Fruit fly (Drosophila melanogaster) whole organism, pupa: ENCODE measurements around the gene CG33290.
A peak's percentile ranks its signal among the peaks of the same experiment; 100 is the strongest.

Experiments
- CG10348 ChIP-seq: fragments of 200-800 bp; sonication (Bioruptor generic); IDR thresholded peaks from 2 replicates; pipeline ENCODE4 v1.3.6; 2022; ENCODE audit warnings: missing biosample characterization, missing genetic modification characterization
- CG12605 ChIP-seq: fragments of 200-800 bp; sonication (Bioruptor generic); IDR thresholded peaks from 2 replicates; pipeline ENCODE4 v1.3.6; 2022; ENCODE audit warnings: missing biosample characterization, missing genetic modification characterization
- CG13204 ChIP-seq: fragments of 200-800 bp; sonication (Bioruptor generic); optimal IDR thresholded peaks from 2 replicates; lab custom pipeline; 2018; ENCODE audit warnings: missing biosample characterization, mild to moderate bottlenecking, missing genetic modification characterization, moderate library complexity
- CG14655 ChIP-seq: fragments of 200-800 bp; sonication (Bioruptor generic); optimal IDR thresholded peaks from 3 replicates; lab custom pipeline; 2017; ENCODE audit warnings: mild to moderate bottlenecking, missing biosample characterization, missing genetic modification reagents, missing genetic modification characterization
- CG15710 ChIP-seq: fragments of 200-800 bp; sonication (Bioruptor generic); optimal IDR thresholded peaks from 2 replicates; lab custom pipeline; 2018; ENCODE audit warnings: missing biosample characterization, mild to moderate bottlenecking, missing genetic modification characterization, moderate library complexity
- CG17806 ChIP-seq: fragments of 200-800 bp; sonication (Bioruptor generic); optimal IDR thresholded peaks from 2 replicates; lab custom pipeline; 2018; ENCODE audit warnings: missing biosample characterization, mild to moderate bottlenecking, missing genetic modification characterization, moderate library complexity
- CG32121 ChIP-seq: fragments of 200-800 bp; sonication (Bioruptor generic); IDR thresholded peaks from 2 replicates; pipeline ENCODE4 v1.3.6; 2022; ENCODE audit warnings: missing biosample characterization, missing genetic modification characterization
- CG34367 ChIP-seq: fragments of 200-800 bp; sonication (Bioruptor generic); optimal IDR thresholded peaks from 2 replicates; lab custom pipeline; 2018; ENCODE audit warnings: missing biosample characterization, mild to moderate bottlenecking, missing genetic modification characterization
- CG4496 ChIP-seq: fragments of 200-800 bp; sonication (Bioruptor generic); IDR thresholded peaks from 3 replicates; pipeline ENCODE4 v1.3.6; 2022; ENCODE audit warnings: missing biosample characterization, missing genetic modification characterization
- CG8159 ChIP-seq: fragments of 200-800 bp; sonication (Bioruptor generic); optimal IDR thresholded peaks from 3 replicates; lab custom pipeline; 2018; ENCODE audit warnings: missing biosample characterization, mild to moderate bottlenecking, missing genetic modification characterization, moderate library complexity
- CG8301 ChIP-seq: fragments of 200-800 bp; sonication (Bioruptor generic); optimal IDR thresholded peaks from 2 replicates; lab custom pipeline; 2018; ENCODE audit warnings: missing biosample characterization, mild to moderate bottlenecking, missing genetic modification characterization
- CG9948 ChIP-seq: fragments of 200-800 bp; sonication (Bioruptor generic); optimal IDR thresholded peaks from 2 replicates; lab custom pipeline; 2018; ENCODE audit warnings: missing biosample characterization, mild to moderate bottlenecking, missing genetic modification characterization, moderate library complexity
- D1 ChIP-seq: fragments of 200-800 bp; sonication (Bioruptor generic); optimal IDR thresholded peaks from 2 replicates; lab custom pipeline; 2018; ENCODE audit warnings: missing biosample characterization, mild to moderate bottlenecking, missing genetic modification characterization, moderate library complexity
- EcR ChIP-seq: fragments of 200-800 bp; sonication (Bioruptor generic); optimal IDR thresholded peaks from 3 replicates; lab custom pipeline; 2019; ENCODE audit warnings: missing biosample characterization, missing genetic modification characterization, mild to moderate bottlenecking, moderate library complexity, missing genetic modification reagents
- Ets98B ChIP-seq: fragments of 200-800 bp; sonication (Bioruptor generic); IDR thresholded peaks from 2 replicates; pipeline ENCODE4 v1.3.6; 2022; ENCODE audit warnings: missing biosample characterization, missing genetic modification characterization
- Pif1A ChIP-seq: fragments of 200-800 bp; sonication (Bioruptor generic); optimal IDR thresholded peaks from 3 replicates; lab custom pipeline; 2016; ENCODE audit warnings: missing biosample characterization, missing genetic modification characterization
- Pif1B ChIP-seq: fragments of 200-800 bp; sonication (Bioruptor generic); optimal IDR thresholded peaks from 3 replicates; lab custom pipeline; 2016; ENCODE audit warnings: missing biosample characterization, missing genetic modification characterization
- Snoo ChIP-seq: fragments of 200-800 bp; sonication (Bioruptor generic); optimal IDR thresholded peaks from 3 replicates; lab custom pipeline; 2017; ENCODE audit warnings: missing biosample characterization, mild to moderate bottlenecking, missing genetic modification characterization, inconsistent platforms
- fd96Ca ChIP-seq: fragments of 200-800 bp; sonication (Bioruptor generic); IDR thresholded peaks from 3 replicates; pipeline ENCODE4 v1.3.6; 2022; ENCODE audit warnings: missing biosample characterization, missing genetic modification characterization
- gl ChIP-seq: fragments of 200-800 bp; sonication (Bioruptor generic); optimal IDR thresholded peaks from 2 replicates; lab custom pipeline; 2018; ENCODE audit warnings: missing biosample characterization, mild to moderate bottlenecking, missing genetic modification characterization
- rn ChIP-seq: fragments of 200-800 bp; sonication (Bioruptor generic); IDR thresholded peaks from 2 replicates; pipeline ENCODE4 v1.3.6; 2022; ENCODE audit warnings: missing biosample characterization, missing genetic modification characterization

Gene CG33290

DNA sequence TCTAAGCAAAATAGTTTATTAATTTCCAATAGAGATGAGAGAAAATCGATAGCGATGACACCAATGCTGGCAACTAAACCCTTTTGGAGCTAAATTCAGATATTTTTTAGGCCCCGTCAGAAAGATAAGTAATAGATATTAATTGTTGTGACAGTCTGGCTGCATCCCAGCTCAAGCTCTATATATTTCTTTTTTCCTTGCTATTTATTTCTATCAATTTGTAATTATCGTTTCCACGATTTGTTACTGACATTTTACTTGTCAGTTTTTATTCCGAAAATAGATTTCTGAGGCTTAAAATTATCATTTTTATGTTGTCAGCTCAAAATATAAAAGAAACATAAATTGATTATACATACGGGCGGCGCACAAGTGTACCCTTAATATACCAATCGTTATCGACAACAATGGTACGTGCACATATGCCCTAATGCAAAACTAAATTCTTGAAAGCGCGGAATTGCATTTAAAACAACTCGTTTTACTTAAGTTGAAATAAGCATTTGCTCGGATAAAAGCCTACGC, 26.8 kb downstream of the CG33290 start, which contains the start of the genes CRIF and SMC5:
CRIF (minus strand) TSS at position 51 of the 525 bp plus-strand sequence.
SMC5 (plus strand) TSS at position 329 of the 525 bp plus-strand sequence.
- TF ChIP-seq D1 (tag; lab: Kevin White, UChicago): peak; percentile 44
- no peak for TF ChIP-seq Snoo (tag; lab: Kevin White, UChicago)
- TF ChIP-seq CG32121 (GFP tag; lab: Robert Waterston, UW): peak; percentile 22; the same call in 1 of the 2 replicates
- no peak for TF ChIP-seq EcR (GFP tag; lab: Kevin White, UChicago)
- peak; percentile 33 for TF ChIP-seq CG17806

DNA sequence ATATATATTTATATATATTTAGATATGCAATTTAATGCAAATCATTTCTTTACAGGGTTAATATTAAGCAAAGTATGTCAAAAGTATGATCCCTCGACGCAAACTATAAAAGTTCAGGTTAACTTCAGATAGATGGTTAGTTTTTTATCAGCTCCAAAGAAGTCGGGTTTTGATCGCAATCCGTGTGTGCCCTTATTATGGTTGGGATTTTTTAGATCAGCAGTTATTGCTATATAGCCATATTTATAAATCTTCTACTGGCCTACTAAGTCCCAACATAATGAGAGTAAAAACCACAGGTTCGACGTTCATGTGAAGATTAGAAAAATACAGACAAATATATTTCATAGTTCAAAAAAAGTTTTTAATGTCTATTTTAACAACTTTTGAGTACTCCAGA, 31.7 kb downstream of the CG33290 start, which contains the start of gene EMC10:
EMC10 (plus strand) TSS at position 301 of the 400 bp plus-strand sequence.
- TF ChIP-seq CG8301 (no peak), Pif1A (GFP tag; lab: Kevin White, UChicago) (no peak), CG34367 (no peak)

DNA sequence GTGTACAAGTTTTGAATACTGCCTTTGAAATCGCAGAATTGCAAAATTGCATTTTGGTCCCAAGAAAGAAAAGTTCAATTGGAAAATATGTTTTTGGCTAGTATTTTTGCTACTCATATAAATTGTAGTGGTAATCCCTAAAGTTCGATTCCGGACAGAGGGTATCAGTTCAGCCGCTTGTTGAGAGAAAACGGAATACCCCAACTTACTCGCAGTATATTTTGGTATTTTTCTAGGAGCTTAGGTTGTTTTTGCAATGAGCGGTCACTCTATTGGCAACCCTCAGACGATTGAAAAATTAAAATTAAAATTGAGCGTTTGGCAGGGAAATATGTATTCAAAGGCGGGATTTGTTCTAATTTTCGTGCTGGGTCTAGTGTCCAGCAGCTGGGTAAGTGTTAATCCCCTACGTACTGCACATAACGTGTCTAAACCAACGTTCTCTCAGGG, 32.2 kb downstream of the CG33290 start:
- peak; percentile 55 for TF ChIP-seq D1 (tag; lab: Kevin White, UChicago)
- no peak for TF ChIP-seq CG13204

DNA sequence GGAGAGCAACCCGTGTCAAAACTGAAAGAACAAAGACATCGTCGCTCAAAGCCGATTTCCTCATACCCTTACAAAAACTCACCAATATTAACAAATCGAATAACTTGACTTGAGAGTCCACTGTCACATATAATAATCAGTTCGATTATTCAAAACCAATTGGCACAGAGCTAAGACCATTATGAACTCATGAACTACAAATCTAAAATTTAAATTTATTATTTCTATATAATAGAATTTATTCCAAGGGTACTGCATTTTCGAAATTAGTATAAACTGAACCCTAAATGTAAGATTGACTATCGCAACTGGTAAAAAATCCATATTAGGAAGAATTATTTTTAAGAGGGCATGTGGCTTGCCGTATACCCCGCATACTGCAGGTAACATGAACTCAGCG, 39.8 kb downstream of the CG33290 start:
- TF ChIP-seq D1 (tag; lab: Kevin White, UChicago): no peak
- TF ChIP-seq Snoo (tag; lab: Kevin White, UChicago): peak; percentile 13
- TF ChIP-seq Pif1B (GFP tag; lab: Kevin White, UChicago): peak; percentile 31
- no peak for TF ChIP-seq EcR (GFP tag; lab: Kevin White, UChicago)
- no peak for TF ChIP-seq Ets98B (GFP tag; lab: Robert Waterston, UW)
- no peak for TF ChIP-seq CG12605 (GFP tag; lab: Robert Waterston, UW)
- peak; percentile 15 for TF ChIP-seq CG9948 (tag; lab: Kevin White, UChicago)
- no peak for TF ChIP-seq CG17806
- no peak for TF ChIP-seq fd96Ca (GFP tag; lab: Robert Waterston, UW)
- TF ChIP-seq CG34367: no peak
- no peak for TF ChIP-seq CG4496 (GFP tag; lab: Robert Waterston, UW)
- peak; percentile 50 for TF ChIP-seq CG8159 (tag; lab: Kevin White, UChicago)
- no peak for TF ChIP-seq rn (GFP tag; lab: Robert Waterston, UW)
- TF ChIP-seq CG15710 (tag; lab: Kevin White, UChicago): peak; percentile 35

DNA sequence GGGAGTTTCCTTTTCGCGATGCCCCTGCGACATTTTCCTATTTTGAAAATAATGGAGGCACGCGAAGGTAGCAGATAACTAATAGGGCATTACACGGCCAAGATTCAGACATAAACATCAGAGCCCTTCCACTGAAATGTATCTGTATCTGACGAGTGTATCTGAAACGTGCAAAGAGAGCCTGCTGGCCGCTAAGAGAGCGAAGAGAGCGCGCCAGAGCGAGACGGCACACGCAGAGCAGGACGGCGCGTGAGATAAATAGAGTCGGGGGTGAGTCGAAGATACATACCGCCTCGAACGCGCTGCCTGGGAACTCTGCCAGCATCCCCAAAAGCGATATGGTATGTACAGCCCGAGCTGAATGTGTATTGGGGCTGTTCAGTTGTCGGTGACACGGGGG, 42.5 kb downstream of the CG33290 start:
- peak; percentile 56 for TF ChIP-seq CG13204
- TF ChIP-seq CG12605 (GFP tag; lab: Robert Waterston, UW): 0 out of 2 replicates have a peak, but pooled peaks have one; percentile 24
- TF ChIP-seq CG10348 (GFP tag; lab: Robert Waterston, UW): no peak

DNA sequence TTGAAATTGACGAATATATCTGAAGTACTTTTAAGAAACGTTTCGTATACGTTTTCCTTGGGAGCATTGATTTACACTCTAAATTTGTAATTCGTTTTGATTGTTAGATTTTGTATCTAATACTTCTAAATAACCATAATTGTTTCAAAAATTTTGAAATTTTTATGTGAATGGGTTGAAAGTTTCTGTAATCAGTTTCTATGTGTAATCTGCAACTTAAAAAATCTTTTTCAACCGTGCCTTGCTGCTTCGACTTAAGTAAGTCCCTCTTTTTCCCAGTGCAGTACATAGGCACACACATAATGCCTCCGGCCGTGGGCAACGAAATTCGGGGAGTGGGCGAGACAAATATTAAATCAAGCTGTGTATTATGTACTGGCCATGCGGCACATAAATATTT, 43.2 kb downstream of the CG33290 start:
- no peak for TF ChIP-seq CG15710 (tag; lab: Kevin White, UChicago)

DNA sequence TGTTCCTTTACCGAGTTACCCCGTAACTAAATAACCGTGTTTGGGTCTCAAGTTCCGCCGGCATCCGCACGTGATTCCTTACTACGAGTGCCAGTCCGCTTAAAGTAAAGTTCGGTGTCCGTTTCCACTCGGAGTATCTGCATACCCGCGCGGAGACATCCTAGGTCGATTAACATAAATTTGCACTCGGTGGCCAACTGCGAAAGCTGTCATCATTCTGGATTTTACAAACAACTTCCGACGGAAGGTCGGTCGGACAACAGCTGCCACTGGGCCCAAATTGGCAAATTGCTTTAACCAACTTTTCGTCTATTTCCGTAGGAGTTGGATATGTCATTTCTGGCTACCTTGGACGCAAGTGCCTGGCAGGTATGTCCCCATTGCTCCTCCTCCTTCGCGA, 44.4 kb downstream of the CG33290 start, which contains the start of gene TfAP-2:
TfAP-2 (plus strand) TSS at position 301 of the 400 bp plus-strand sequence.
- TF ChIP-seq CG9948 (tag; lab: Kevin White, UChicago) (no peak), Snoo (tag; lab: Kevin White, UChicago) (no peak), gl (tag; lab: Kevin White, UChicago) (no peak), Pif1B (GFP tag; lab: Kevin White, UChicago) (no peak), EcR (GFP tag; lab: Kevin White, UChicago) (no peak), CG10348 (GFP tag; lab: Robert Waterston, UW) (no peak), CG14655 (GFP tag; lab: Kevin White, UChicago) (no peak), CG4496 (GFP tag; lab: Robert Waterston, UW) (no peak), fd96Ca (GFP tag; lab: Robert Waterston, UW) (no peak), D1 (tag; lab: Kevin White, UChicago) (no peak), Pif1A (GFP tag; lab: Kevin White, UChicago) (no peak), CG8159 (tag; lab: Kevin White, UChicago) (no peak), CG17806 (no peak), CG12605 (GFP tag; lab: Robert Waterston, UW) (no peak), rn (GFP tag; lab: Robert Waterston, UW) (no peak), CG34367 (no peak), CG8301 (no peak), CG15710 (tag; lab: Kevin White, UChicago) (no peak)

DNA sequence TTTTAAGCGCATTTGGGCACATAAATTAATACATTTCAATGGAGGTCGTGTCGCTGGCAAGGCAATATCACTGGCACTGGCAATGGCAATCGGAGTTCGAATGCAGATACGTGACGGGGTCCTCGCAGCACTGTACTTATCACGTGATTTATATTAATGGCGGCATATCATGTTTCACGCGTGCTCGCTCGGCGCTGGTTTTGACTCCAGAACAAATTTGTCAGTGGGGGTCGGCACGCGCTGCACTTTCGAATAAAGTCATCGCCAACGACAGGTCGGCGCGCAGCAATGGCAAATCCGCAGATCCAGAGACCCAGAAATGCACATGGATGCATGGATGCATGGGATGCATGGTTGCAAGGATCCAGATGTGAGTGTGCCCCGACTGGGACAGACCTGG, 49.1 kb downstream of the CG33290 start:
- TF ChIP-seq CG9948 (tag; lab: Kevin White, UChicago): no peak
- TF ChIP-seq CG4496 (GFP tag; lab: Robert Waterston, UW): no peak
- TF ChIP-seq D1 (tag; lab: Kevin White, UChicago): no peak
- TF ChIP-seq rn (GFP tag; lab: Robert Waterston, UW): no peak
- no peak for TF ChIP-seq CG8159 (tag; lab: Kevin White, UChicago)
- TF ChIP-seq Snoo (tag; lab: Kevin White, UChicago): no peak
- no peak for TF ChIP-seq CG15710 (tag; lab: Kevin White, UChicago)
- no peak for TF ChIP-seq Pif1A (GFP tag; lab: Kevin White, UChicago)
- TF ChIP-seq CG13204: no peak
- TF ChIP-seq CG10348 (GFP tag; lab: Robert Waterston, UW): no peak
- no peak for TF ChIP-seq CG14655 (GFP tag; lab: Kevin White, UChicago)
- no peak for TF ChIP-seq CG8301
- TF ChIP-seq CG17806: no peak
- TF ChIP-seq gl (tag; lab: Kevin White, UChicago): no peak
- TF ChIP-seq CG12605 (GFP tag; lab: Robert Waterston, UW): no peak
- no peak for TF ChIP-seq Ets98B (GFP tag; lab: Robert Waterston, UW)
- TF ChIP-seq fd96Ca (GFP tag; lab: Robert Waterston, UW): no peak
